Worm (Caenorhabditis elegans) whole organism, early embryonic: ENCODE results near the gene fbxa-152.
"Not testable (repeated sequence)": the region's sequence is repeated elsewhere in the genome, so short reads cannot be mapped to it uniquely, and the experiment has no call there.

Experiments
- B0310.2 ChIP-seq: sonication (generic microtip); optimal IDR thresholded peaks from 2 replicates; lab custom pipeline; 2016; ENCODE audit warnings: mild to moderate bottlenecking, missing genetic modification characterization, missing compliant biosample characterization
- F13C5.2 ChIP-seq: sonication (generic microtip); optimal IDR thresholded peaks from 2 replicates; lab custom pipeline; 2017; ENCODE audit warnings: mild to moderate bottlenecking, missing genetic modification characterization, inconsistent platforms, missing compliant biosample characterization
- aly-1 ChIP-seq: sonication (generic microtip); optimal IDR thresholded peaks from 2 replicates; lab custom pipeline; 2016; ENCODE audit warnings: missing genetic modification characterization, missing compliant biosample characterization
- ama-1 ChIP-seq: fragments of 150-350 bp; optimal IDR thresholded peaks from 2 replicates; lab custom pipeline; 2014
- ceh-13 ChIP-seq: fragments of 200-800 bp; sonication (Bioruptor generic); optimal IDR thresholded peaks from 2 replicates; lab custom pipeline; 2018; ENCODE audit warnings: mild to moderate bottlenecking, missing genetic modification characterization, missing compliant biosample characterization
- ceh-36 ChIP-seq: sonication (generic microtip); optimal IDR thresholded peaks from 2 replicates; lab custom pipeline; 2016; ENCODE audit warnings: missing genetic modification characterization, inconsistent platforms, missing compliant biosample characterization
- ets-7 ChIP-seq: sonication (generic microtip); optimal IDR thresholded peaks from 2 replicates; lab custom pipeline; 2016; ENCODE audit warnings: missing genotype, missing genetic modification characterization, missing compliant biosample characterization
- flt-1 ChIP-seq: fragments of 200-800 bp; sonication (Bioruptor generic); IDR thresholded peaks from 2 replicates; pipeline ENCODE4 v1.3.6; 2022; ENCODE audit warnings: missing genetic modification characterization, missing compliant biosample characterization
- hmbx-1 ChIP-seq: sonication (generic microtip); optimal IDR thresholded peaks from 2 replicates; lab custom pipeline; 2016; ENCODE audit warnings: mild to moderate bottlenecking, missing genetic modification characterization, missing compliant biosample characterization
- hmg-4 ChIP-seq: fragments of 200-800 bp; sonication (Bioruptor generic); optimal IDR thresholded peaks from 2 replicates; lab custom pipeline; 2018; ENCODE audit warnings: mild to moderate bottlenecking, missing genetic modification characterization, missing compliant biosample characterization
- hnd-1 ChIP-seq: sonication (generic microtip); optimal IDR thresholded peaks from 2 replicates; lab custom pipeline; 2016; ENCODE audit warnings: missing genetic modification characterization, missing compliant biosample characterization
- pes-1 ChIP-seq: fragments of 200-800 bp; sonication (Bioruptor generic); IDR thresholded peaks from 2 replicates; pipeline ENCODE4 v1.3.6; 2022; ENCODE audit warnings: missing genetic modification reagents, missing genetic modification characterization, missing compliant biosample characterization
- scrt-1 ChIP-seq: fragments of 200-800 bp; sonication (Bioruptor generic); IDR thresholded peaks from 2 replicates; pipeline ENCODE4 v1.3.6; 2022; ENCODE audit warnings: missing genetic modification characterization, missing compliant biosample characterization
- sea-1 ChIP-seq: fragments of 200-800 bp; sonication (Bioruptor generic); conservative IDR thresholded peaks from 2 replicates; pipeline ENCODE4 v1.3.6; 2022; ENCODE audit warnings: missing genetic modification characterization, missing compliant biosample characterization
- tbx-11 ChIP-seq: fragments of 200-800 bp; sonication (Bioruptor generic); IDR thresholded peaks from 2 replicates; pipeline ENCODE4 v1.3.6; 2022; ENCODE audit warnings: missing genetic modification characterization, missing compliant biosample characterization
- tbx-37 ChIP-seq: fragments of 200-800 bp; sonication (Bioruptor generic); conservative IDR thresholded peaks from 2 replicates; pipeline ENCODE4 v1.3.6; 2022; ENCODE audit warnings: missing genetic modification reagents, missing genetic modification characterization, missing compliant biosample characterization
- tra-4 ChIP-seq: sonication (generic microtip); optimal IDR thresholded peaks from 2 replicates; lab custom pipeline; 2017; ENCODE audit warnings: missing genetic modification characterization, missing compliant biosample characterization

fbxa-152 gene

ce11 chrV:15602253-15602652, at the start of gene fbxa-152:
TSS of gene fbxa-152 (minus strand) at chrV:15602353.
- TF ChIP-seq tbx-37: no peak
- TF ChIP-seq hnd-1 (tag; lab: Kevin White, UChicago): no peak
- no peak for TF ChIP-seq pes-1
- no peak for TF ChIP-seq B0310.2 (tag; lab: Kevin White, UChicago)
- TF ChIP-seq ceh-36 (tag; lab: Kevin White, UChicago): no peak
- no peak for TF ChIP-seq ama-1
- TF ChIP-seq scrt-1 (GFP tag; lab: Robert Waterston, UW): no peak

ce11 chrV:15650167-15650566, 48.0 kb upstream of the fbxa-152 start, which contains the start of gene sru-42:
TSS of gene sru-42 (plus strand) at chrV:15650467.
- TF ChIP-seq ceh-13 (GFP tag; lab: Kevin White, UChicago): no peak
- no peak for TF ChIP-seq hmbx-1
- no peak for TF ChIP-seq ceh-36 (tag; lab: Kevin White, UChicago)
- no peak for TF ChIP-seq flt-1 (GFP tag; lab: Robert Waterston, UW)
- no peak for TF ChIP-seq hnd-1 (tag; lab: Kevin White, UChicago)
- TF ChIP-seq aly-1: no peak
- no peak for TF ChIP-seq tra-4 (tag; lab: Kevin White, UChicago)
- no peak for TF ChIP-seq tbx-11 (GFP tag; lab: Robert Waterston, UW)
- TF ChIP-seq pes-1: no peak
- no peak for TF ChIP-seq sea-1 (GFP tag; lab: Robert Waterston, UW)

- TF ChIP-seq F13C5.2 (tag; lab: Kevin White, UChicago); tbx-11 (GFP tag; lab: Robert Waterston, UW); sea-1 (GFP tag; lab: Robert Waterston, UW): not testable (repeated sequence)
Observed at ce11 chrV:15647536-15648085, 45.5 kb upstream of the fbxa-152 start, which contains the start of the genes C55A1.7 and C55A1.6. TSS of gene C55A1.7 (minus strand) at chrV:15647636. TSS of gene C55A1.6 (plus strand) at chrV:15648035.

- no peak for TF ChIP-seq ets-7 (tag; lab: Kevin White, UChicago)
- no peak for TF ChIP-seq tbx-11 (GFP tag; lab: Robert Waterston, UW)
- no peak for TF ChIP-seq B0310.2 (tag; lab: Kevin White, UChicago)
Observed at ce11 chrV:15644575-15644974, 42.4 kb upstream of the fbxa-152 start, which contains the start of gene str-23. TSS of gene str-23 (plus strand) at chrV:15644875.

- TF ChIP-seq flt-1 (GFP tag; lab: Robert Waterston, UW); ets-7 (tag; lab: Kevin White, UChicago); B0310.2 (tag; lab: Kevin White, UChicago): not testable (repeated sequence)
Observed at ce11 chrV:15643192-15643591, 41.0 kb upstream of the fbxa-152 start, which contains the start of gene C55A1.4. TSS of gene C55A1.4 (minus strand) at chrV:15643292.

ce11 chrV:15638853-15639252, 36.7 kb upstream of the fbxa-152 start, which contains the start of gene srz-44:
TSS of gene srz-44 (minus strand) at chrV:15638953.
- TF ChIP-seq ama-1: no peak
- TF ChIP-seq F13C5.2 (tag; lab: Kevin White, UChicago): no peak
- TF ChIP-seq hnd-1 (tag; lab: Kevin White, UChicago): no peak
- TF ChIP-seq sea-1 (GFP tag; lab: Robert Waterston, UW): no peak
- no peak for TF ChIP-seq B0310.2 (tag; lab: Kevin White, UChicago)
- TF ChIP-seq hmg-4 (GFP tag; lab: Kevin White, UChicago): no peak
- TF ChIP-seq pes-1: no peak
- TF ChIP-seq tbx-37: no peak
- TF ChIP-seq flt-1 (GFP tag; lab: Robert Waterston, UW): no peak
- no peak for TF ChIP-seq ceh-36 (tag; lab: Kevin White, UChicago)
- TF ChIP-seq tra-4 (tag; lab: Kevin White, UChicago): no peak
- TF ChIP-seq tbx-11 (GFP tag; lab: Robert Waterston, UW): no peak
- no peak for TF ChIP-seq scrt-1 (GFP tag; lab: Robert Waterston, UW)
- TF ChIP-seq aly-1: no peak
- TF ChIP-seq ceh-13 (GFP tag; lab: Kevin White, UChicago): no peak
- no peak for TF ChIP-seq hmbx-1
- TF ChIP-seq ets-7 (tag; lab: Kevin White, UChicago): no peak

ce11 chrV:15629543-15629942, 27.4 kb upstream of the fbxa-152 start, which contains the start of gene str-248:
TSS of gene str-248 (minus strand) at chrV:15629643.
- TF ChIP-seq tbx-37: no peak
- no peak for TF ChIP-seq hmg-4 (GFP tag; lab: Kevin White, UChicago)
- no peak for TF ChIP-seq ceh-36 (tag; lab: Kevin White, UChicago)
- TF ChIP-seq ets-7 (tag; lab: Kevin White, UChicago): no peak
- TF ChIP-seq hnd-1 (tag; lab: Kevin White, UChicago): no peak
- no peak for TF ChIP-seq scrt-1 (GFP tag; lab: Robert Waterston, UW)

- TF ChIP-seq flt-1 (GFP tag; lab: Robert Waterston, UW) (no peak), ceh-13 (GFP tag; lab: Kevin White, UChicago) (no peak), F13C5.2 (tag; lab: Kevin White, UChicago) (no peak), ama-1 (no peak), hnd-1 (tag; lab: Kevin White, UChicago) (no peak), tra-4 (tag; lab: Kevin White, UChicago) (no peak), hmg-4 (GFP tag; lab: Kevin White, UChicago) (no peak), B0310.2 (tag; lab: Kevin White, UChicago) (no peak), ceh-36 (tag; lab: Kevin White, UChicago) (no peak), scrt-1 (GFP tag; lab: Robert Waterston, UW) (no peak), sea-1 (GFP tag; lab: Robert Waterston, UW) (no peak), pes-1 (no peak)
Observed at ce11 chrV:15625561-15625960, 23.4 kb upstream of the fbxa-152 start, which contains the start of gene C55A1.11. TSS of gene C55A1.11 (plus strand) at chrV:15625861.
